Worm (Caenorhabditis elegans) whole organism, late embryonic: ENCODE measurements around the gene gcy-12.
A peak's percentile ranks its signal among the peaks of the same experiment; 100 is the strongest.

Experiments used
- C08G9.2 ChIP-seq: sonication (generic microtip); optimal IDR thresholded peaks from 2 replicates; lab custom pipeline; 2016; ENCODE audit warnings: mild to moderate bottlenecking, missing genetic modification characterization, moderate library complexity, missing compliant biosample characterization
- F13H6.1 ChIP-seq: sonication (generic microtip); optimal IDR thresholded peaks from 2 replicates; lab custom pipeline; 2016; ENCODE audit warnings: missing genetic modification characterization, missing compliant biosample characterization
- K02D7.2 ChIP-seq: sonication (generic microtip); optimal IDR thresholded peaks from 2 replicates; lab custom pipeline; 2017; ENCODE audit warnings: mild to moderate bottlenecking, missing genetic modification characterization, missing compliant biosample characterization
- Y22D7AL.16 ChIP-seq: sonication (generic microtip); optimal IDR thresholded peaks from 2 replicates; lab custom pipeline; 2016; ENCODE audit warnings: missing genetic modification characterization, missing compliant biosample characterization
- ama-1 ChIP-seq: fragments of 150-350 bp; optimal IDR thresholded peaks from 2 replicates; lab custom pipeline; 2014
- ceh-14 ChIP-seq: sonication (generic microtip); optimal IDR thresholded peaks from 2 replicates; lab custom pipeline; 2016; ENCODE audit warnings: missing genotype, missing genetic modification characterization, missing compliant biosample characterization
- ceh-24 ChIP-seq: sonication (generic microtip); optimal IDR thresholded peaks from 2 replicates; lab custom pipeline; 2016; ENCODE audit warnings: mild to moderate bottlenecking, missing genetic modification characterization, missing compliant biosample characterization
- ceh-30 ChIP-seq: fragments of 150-350 bp; optimal IDR thresholded peaks from 2 replicates; lab custom pipeline; 2014; ENCODE audit warnings: missing biosample characterization, missing genetic modification characterization
- ceh-31 ChIP-seq: sonication (generic microtip); optimal IDR thresholded peaks from 2 replicates; lab custom pipeline; 2016; ENCODE audit warnings: missing genetic modification characterization, missing compliant biosample characterization
- ceh-34 ChIP-seq: sonication (generic microtip); optimal IDR thresholded peaks from 2 replicates; lab custom pipeline; 2016; ENCODE audit warnings: mild to moderate bottlenecking, missing genetic modification characterization, missing compliant biosample characterization
- ceh-45 ChIP-seq: fragments of 200-800 bp; sonication (Bioruptor generic); IDR thresholded peaks from 2 replicates; pipeline ENCODE4 v1.3.6; 2022; ENCODE audit warnings: missing genetic modification reagents, missing genetic modification characterization, missing compliant biosample characterization
- ceh-48 ChIP-seq: sonication (generic microtip); optimal IDR thresholded peaks from 2 replicates; lab custom pipeline; 2016; ENCODE audit warnings: missing genetic modification characterization, inconsistent platforms, missing compliant biosample characterization
- ceh-6 ChIP-seq: fragments of 200-800 bp; sonication (Bioruptor generic); optimal IDR thresholded peaks from 2 replicates; lab custom pipeline; 2018; ENCODE audit warnings: mild to moderate bottlenecking, missing genetic modification characterization, missing compliant biosample characterization
- ceh-9 ChIP-seq: sonication (generic microtip); optimal IDR thresholded peaks from 2 replicates; lab custom pipeline; 2016; ENCODE audit warnings: mild to moderate bottlenecking, missing genetic modification characterization, inconsistent platforms, missing compliant biosample characterization
- che-1 ChIP-seq: sonication (generic microtip); optimal IDR thresholded peaks from 2 replicates; lab custom pipeline; 2016; ENCODE audit warnings: mild to moderate bottlenecking, missing genetic modification characterization, missing compliant biosample characterization
- elt-2 ChIP-seq: sonication (generic microtip); optimal IDR thresholded peaks from 2 replicates; lab custom pipeline; 2016; ENCODE audit warnings: missing genetic modification reagents, missing genetic modification characterization, missing compliant biosample characterization
- ets-4 ChIP-seq: sonication (generic microtip); optimal IDR thresholded peaks from 2 replicates; lab custom pipeline; 2016; ENCODE audit warnings: missing genetic modification characterization, missing compliant biosample characterization
- gmeb-2 ChIP-seq: sonication (generic microtip); optimal IDR thresholded peaks from 2 replicates; lab custom pipeline; 2016; ENCODE audit warnings: missing genetic modification characterization, inconsistent platforms, missing compliant biosample characterization
- hlh-13 ChIP-seq: fragments of 200-800 bp; sonication (Bioruptor generic); optimal IDR thresholded peaks from 2 replicates; lab custom pipeline; 2018; ENCODE audit warnings: mild to moderate bottlenecking, missing genetic modification characterization, missing compliant biosample characterization
- hlh-30 ChIP-seq: sonication (generic microtip); optimal IDR thresholded peaks from 2 replicates; lab custom pipeline; 2017; ENCODE audit warnings: antibody characterized with exemption, missing genetic modification characterization, missing compliant biosample characterization; ENCODE audit not compliant: insufficient read depth
- hlh-6 ChIP-seq: sonication (generic microtip); optimal IDR thresholded peaks from 2 replicates; lab custom pipeline; 2016; ENCODE audit warnings: missing genotype, missing genetic modification characterization, missing compliant biosample characterization
- lim-6 ChIP-seq: sonication (generic microtip); optimal IDR thresholded peaks from 2 replicates; lab custom pipeline; 2016; ENCODE audit warnings: missing genetic modification characterization, missing compliant biosample characterization
- lin-11 ChIP-seq: fragments of 200-800 bp; sonication (Bioruptor generic); optimal IDR thresholded peaks from 2 replicates; lab custom pipeline; 2018; ENCODE audit warnings: mild to moderate bottlenecking, missing genetic modification characterization, missing compliant biosample characterization
- madf-2 ChIP-seq: sonication (generic microtip); optimal IDR thresholded peaks from 2 replicates; lab custom pipeline; 2017; ENCODE audit warnings: missing genetic modification characterization, missing compliant biosample characterization
- mec-3 ChIP-seq: sonication (generic microtip); optimal IDR thresholded peaks from 2 replicates; lab custom pipeline; 2016; ENCODE audit warnings: borderline replicate concordance, missing genetic modification characterization, missing compliant biosample characterization
- nfya-1 ChIP-seq: sonication (generic microtip); optimal IDR thresholded peaks from 2 replicates; lab custom pipeline; 2017; ENCODE audit warnings: missing genetic modification characterization, mild to moderate bottlenecking, missing compliant biosample characterization, antibody characterized with exemption, moderate library complexity
- nhr-11 ChIP-seq: fragments of 150-350 bp; optimal IDR thresholded peaks from 2 replicates; lab custom pipeline; 2014; ENCODE audit warnings: missing biosample characterization, missing genetic modification characterization
- nhr-232 ChIP-seq: sonication (generic microtip); optimal IDR thresholded peaks from 2 replicates; lab custom pipeline; 2016; ENCODE audit warnings: missing genetic modification characterization, missing compliant biosample characterization
- npax-4 ChIP-seq: sonication (generic microtip); optimal IDR thresholded peaks from 2 replicates; lab custom pipeline; 2016; ENCODE audit warnings: missing genetic modification characterization, missing compliant biosample characterization
- odd-2 ChIP-seq: sonication (generic microtip); optimal IDR thresholded peaks from 2 replicates; lab custom pipeline; 2017; ENCODE audit warnings: antibody characterized with exemption, mild to moderate bottlenecking, missing genetic modification characterization, missing compliant biosample characterization
- pax-1 ChIP-seq: fragments of 150-350 bp; optimal IDR thresholded peaks from 2 replicates; lab custom pipeline; 2014; ENCODE audit warnings: missing biosample characterization, missing genetic modification characterization
- pha-2 ChIP-seq: sonication (generic microtip); optimal IDR thresholded peaks from 2 replicates; lab custom pipeline; 2017; ENCODE audit warnings: mild to moderate bottlenecking, missing genetic modification characterization, missing compliant biosample characterization
- pha-4 ChIP-seq: fragments of 150-350 bp; optimal IDR thresholded peaks from 2 replicates; lab custom pipeline; 2018; ENCODE audit warnings: missing biosample characterization, missing genetic modification reagents, missing genetic modification characterization
- ref-2 ChIP-seq: sonication (generic microtip); optimal IDR thresholded peaks from 2 replicates; lab custom pipeline; 2016; ENCODE audit warnings: missing genetic modification characterization, missing compliant biosample characterization
- sdc-2 ChIP-seq: sonication (generic microtip); optimal IDR thresholded peaks from 2 replicates; lab custom pipeline; 2016; ENCODE audit warnings: missing genotype, missing genetic modification characterization, missing compliant biosample characterization
- sox-4 ChIP-seq: sonication (generic microtip); optimal IDR thresholded peaks from 2 replicates; lab custom pipeline; 2017; ENCODE audit warnings: mild to moderate bottlenecking, missing genetic modification characterization, inconsistent platforms, missing compliant biosample characterization
- syd-9 ChIP-seq: sonication (generic microtip); optimal IDR thresholded peaks from 2 replicates; lab custom pipeline; 2016; ENCODE audit warnings: mild to moderate bottlenecking, missing genetic modification characterization, moderate library complexity, missing compliant biosample characterization
- tbx-2 ChIP-seq: sonication (generic microtip); optimal IDR thresholded peaks from 2 replicates; lab custom pipeline; 2016; ENCODE audit warnings: missing genetic modification characterization, missing compliant biosample characterization
- unc-3 ChIP-seq, 2 experiments: fragments of 200-800 bp in 1 of 2; sonication (Bioruptor generic) in 1 of 2; sonication (generic microtip) in 1 of 2; conservative IDR thresholded peaks in 1 of 2; optimal IDR thresholded peaks in 1 of 2; 2 replicates each; pipeline versions ENCODE4 v1.3.6 to Lab custom; 2016 to 2022; ENCODE audit warnings: missing compliant biosample characterization in 2 of 2, missing genetic modification characterization in 2 of 2, missing genetic modification reagents in 1 of 2
- unc-42 ChIP-seq: sonication (generic microtip); optimal IDR thresholded peaks from 2 replicates; lab custom pipeline; 2016; ENCODE audit warnings: missing genotype, missing genetic modification characterization, missing compliant biosample characterization
- unc-55 ChIP-seq: sonication (generic microtip); optimal IDR thresholded peaks from 2 replicates; lab custom pipeline; 2017; ENCODE audit warnings: missing biosample characterization, missing genetic modification reagents, missing genetic modification characterization

gcy-12 gene

ce11 chrII:5333729-5334255, 21.9 kb downstream of the gcy-12 start:
- TF ChIP-seq unc-3 (GFP tag; conservative IDR thresholded peaks at IDR 0.05; lab: Robert Waterston, UW), result no peak
- TF ChIP-seq unc-3 (tag; optimal IDR thresholded peaks at IDR 0.05; lab: Kevin White, UChicago), result no peak
- TF ChIP-seq F13H6.1 (tag; lab: Kevin White, UChicago), result no peak
- TF ChIP-seq elt-2 (tag; lab: Kevin White, UChicago), result peak; percentile 54

ce11 chrII:5334628-5335027, 22.8 kb downstream of the gcy-12 start:
- no peak for TF ChIP-seq ceh-24 (tag; lab: Kevin White, UChicago)
- TF ChIP-seq hlh-13 (GFP tag; lab: Kevin White, UChicago), result no peak
- no peak for TF ChIP-seq madf-2 (tag; lab: Kevin White, UChicago)
- TF ChIP-seq ceh-9, result no peak
- TF ChIP-seq Y22D7AL.16 (tag; lab: Kevin White, UChicago), result no peak
- TF ChIP-seq ceh-31 (tag; lab: Kevin White, UChicago), result no peak
- TF ChIP-seq unc-42, result no peak
- TF ChIP-seq nfya-1 (tag; lab: Kevin White, UChicago), result no peak
- no peak for TF ChIP-seq hlh-30 (tag; lab: Kevin White, UChicago)
- no peak for TF ChIP-seq ceh-45
- TF ChIP-seq sox-4, result no peak
- TF ChIP-seq gmeb-2 (tag; lab: Kevin White, UChicago), result no peak
- no peak for TF ChIP-seq unc-3 (GFP tag; conservative IDR thresholded peaks at IDR 0.05; lab: Robert Waterston, UW)
- no peak for TF ChIP-seq unc-3 (tag; optimal IDR thresholded peaks at IDR 0.05; lab: Kevin White, UChicago)
- TF ChIP-seq lin-11 (tag; lab: Kevin White, UChicago), result no peak
- TF ChIP-seq ceh-30 (tag; lab: Kevin White, UChicago), result no peak
- TF ChIP-seq che-1, result no peak

DNA sequence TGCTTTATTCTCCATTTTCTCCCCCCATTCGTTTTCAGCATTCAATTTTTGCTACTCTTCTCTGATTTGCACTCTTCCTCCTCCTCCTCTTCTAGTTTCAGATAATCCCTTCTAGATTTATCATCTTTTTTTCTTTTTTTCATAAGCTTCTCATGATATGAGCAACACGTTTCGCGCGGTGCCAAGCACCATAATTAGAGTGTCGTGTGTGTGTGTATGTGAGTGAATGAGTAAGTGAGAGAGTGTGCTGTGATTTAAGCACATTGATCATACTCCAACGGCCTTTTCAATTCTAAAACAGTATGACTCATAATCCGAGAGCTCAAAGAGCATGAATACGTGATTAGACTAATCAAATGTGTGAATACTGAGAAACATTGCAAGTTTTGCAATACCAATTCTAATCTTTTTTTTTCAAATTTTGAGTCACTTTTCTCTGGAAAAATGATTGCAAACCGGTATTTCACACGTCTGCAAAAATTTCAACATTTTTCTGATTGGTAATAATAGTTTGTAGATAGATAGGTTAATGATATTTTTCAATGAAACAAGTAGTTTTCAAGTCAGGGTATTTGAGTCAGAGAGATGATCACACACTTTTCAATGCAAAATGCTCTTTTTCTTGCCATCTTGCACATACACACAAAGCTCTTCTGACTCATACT, 23.7 kb downstream of the gcy-12 start:
- no peak for TF ChIP-seq pax-1 (tag; lab: Kevin White, UChicago)
- TF ChIP-seq lim-6, result no peak
- TF ChIP-seq hlh-30 (tag; lab: Kevin White, UChicago), result no peak
- no peak for TF ChIP-seq ceh-31 (tag; lab: Kevin White, UChicago)
- no peak for TF ChIP-seq mec-3 (tag; lab: Kevin White, UChicago)
- TF ChIP-seq ceh-6 (GFP tag; lab: Kevin White, UChicago), result no peak
- TF ChIP-seq unc-55 (GFP tag; lab: Kevin White, UChicago), result no peak
- TF ChIP-seq ama-1 (lab: Kevin White, UChicago), result no peak
- TF ChIP-seq madf-2 (tag; lab: Kevin White, UChicago), result no peak
- TF ChIP-seq tbx-2 (tag; lab: Kevin White, UChicago), result no peak
- TF ChIP-seq npax-4, result no peak
- no peak for TF ChIP-seq K02D7.2 (tag; lab: Kevin White, UChicago)
- no peak for TF ChIP-seq sdc-2 (tag; lab: Kevin White, UChicago)
- no peak for TF ChIP-seq odd-2 (tag; lab: Kevin White, UChicago)
- no peak for TF ChIP-seq gmeb-2 (tag; lab: Kevin White, UChicago)
- TF ChIP-seq ceh-24 (tag; lab: Kevin White, UChicago), result no peak
- no peak for TF ChIP-seq nfya-1 (tag; lab: Kevin White, UChicago)

ce11 chrII:5336035-5336376, 24.2 kb downstream of the gcy-12 start:
- no peak for TF ChIP-seq syd-9 (tag; lab: Kevin White, UChicago)
- TF ChIP-seq nhr-11, result no peak
- TF ChIP-seq sdc-2 (tag; lab: Kevin White, UChicago), result peak; percentile 11
- TF ChIP-seq ceh-14 (tag; lab: Kevin White, UChicago), result peak; percentile 24
- TF ChIP-seq tbx-2 (tag; lab: Kevin White, UChicago), result peak; percentile 40
- TF ChIP-seq nfya-1 (tag; lab: Kevin White, UChicago), result peak; percentile 66
- peak; percentile 58 for TF ChIP-seq unc-42
- TF ChIP-seq mec-3 (tag; lab: Kevin White, UChicago), result no peak
- TF ChIP-seq nhr-232 (tag; lab: Kevin White, UChicago), result no peak
- TF ChIP-seq hlh-6 (tag; lab: Kevin White, UChicago), result peak; percentile 57
- TF ChIP-seq pha-2 (tag; lab: Kevin White, UChicago), result no peak
- TF ChIP-seq npax-4, result no peak
- TF ChIP-seq unc-3 (GFP tag; conservative IDR thresholded peaks at IDR 0.05; lab: Robert Waterston, UW), result no peak
- TF ChIP-seq unc-3 (tag; optimal IDR thresholded peaks at IDR 0.05; lab: Kevin White, UChicago), result no peak
- peak; percentile 76 for TF ChIP-seq ceh-31 (tag; lab: Kevin White, UChicago)
- no peak for TF ChIP-seq ceh-45
- peak; percentile 74 for TF ChIP-seq ceh-48 (tag; lab: Kevin White, UChicago)
- TF ChIP-seq pha-4 (tag; lab: Kevin White, UChicago), result no peak
- peak; percentile 11 for TF ChIP-seq ref-2 (tag; lab: Kevin White, UChicago)
- TF ChIP-seq unc-55 (GFP tag; lab: Kevin White, UChicago), result peak; percentile 42
- no peak for TF ChIP-seq ceh-34 (tag; lab: Kevin White, UChicago)
- TF ChIP-seq F13H6.1 (tag; lab: Kevin White, UChicago), result peak; percentile 16
- TF ChIP-seq lim-6, result no peak
- no peak for TF ChIP-seq ets-4 (tag; lab: Kevin White, UChicago)
- TF ChIP-seq C08G9.2, result peak; percentile 9
- TF ChIP-seq, all 69 proteins: peak for 12
